Worm (Caenorhabditis elegans): ENCODE results near the gene F25D1.5.

DNA sequence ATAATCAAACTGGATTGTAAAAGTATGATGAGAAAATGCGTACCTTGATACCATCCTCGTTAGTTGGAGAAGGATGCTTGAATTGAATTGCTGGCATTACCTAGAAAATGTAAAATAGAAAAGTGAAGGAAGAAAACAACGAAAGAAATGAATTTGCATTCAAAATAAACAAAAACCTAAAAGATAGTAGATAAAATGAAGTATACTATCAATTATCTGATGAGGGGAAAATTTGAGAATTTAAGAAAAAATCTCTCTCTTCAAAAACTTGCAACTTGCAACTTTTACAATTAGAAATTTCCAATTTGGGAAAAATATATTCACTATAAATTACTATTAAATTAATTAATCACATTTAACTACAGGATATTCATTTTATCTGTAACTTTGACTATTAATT is 48.2 kb upstream of the F25D1.5 start, which contains the start of gene T21C9.11:
- no peak for TF ChIP-seq lin-15B (tag; optimal IDR thresholded peaks at IDR 0.05)
- no peak for TF ChIP-seq D1046.2 (GFP tag; IDR thresholded peaks at IDR 0.05)
- no peak for TF ChIP-seq nhr-77 (tag; optimal IDR thresholded peaks at IDR 0.05)
- TF ChIP-seq nhr-25 (tag; optimal IDR thresholded peaks at IDR 0.05; ENCODE audit: borderline replicate concordance, insufficient read depth): no peak

Data from whole organism, L4 larva.